Worm (Caenorhabditis elegans) whole organism, mixed stage, embryonic: Measurements from ENCODE around the gene C16D9.6.

Experiments
- blmp-1 ChIP-seq: fragments of 150-350 bp; optimal IDR thresholded peaks from 2 replicates; lab custom pipeline; 2014; ENCODE audit warnings: missing biosample characterization, missing genetic modification characterization
- ceh-39 ChIP-seq: fragments of 150-350 bp; optimal IDR thresholded peaks from 2 replicates; lab custom pipeline; 2014; ENCODE audit warnings: missing biosample characterization, missing genetic modification characterization
- ceh-43 ChIP-seq: fragments of 200-800 bp; sonication (Bioruptor generic); optimal IDR thresholded peaks from 2 replicates; lab custom pipeline; 2018; ENCODE audit warnings: mild to moderate bottlenecking, missing genetic modification characterization, moderate library complexity, missing compliant biosample characterization
- ceh-83 ChIP-seq: fragments of 200-800 bp; sonication (Bioruptor generic); optimal IDR thresholded peaks from 2 replicates; lab custom pipeline; 2018; ENCODE audit warnings: mild to moderate bottlenecking, missing genetic modification characterization, missing compliant biosample characterization
- ces-1 ChIP-seq: fragments of 150-350 bp; optimal IDR thresholded peaks from 2 replicates; lab custom pipeline; 2014; ENCODE audit warnings: missing biosample characterization, missing genetic modification reagents, missing genetic modification characterization
- cnd-1 ChIP-seq: fragments of 200-800 bp; sonication (Bioruptor generic); optimal IDR thresholded peaks from 2 replicates; lab custom pipeline; 2018; ENCODE audit warnings: mild to moderate bottlenecking, missing genetic modification characterization, missing compliant biosample characterization
- drap-1 ChIP-seq: fragments of 200-800 bp; sonication (Bioruptor generic); optimal IDR thresholded peaks from 3 replicates; lab custom pipeline; 2018; ENCODE audit warnings: mild to moderate bottlenecking, missing genetic modification characterization, missing compliant biosample characterization
- elt-1 ChIP-seq: sonication (generic microtip); optimal IDR thresholded peaks from 2 replicates; lab custom pipeline; 2017; ENCODE audit warnings: missing genetic modification characterization, mild to moderate bottlenecking, missing compliant biosample characterization, antibody characterized with exemption, moderate library complexity, borderline replicate concordance; ENCODE audit not compliant: insufficient read depth
- elt-3 ChIP-seq: fragments of 150-350 bp; optimal IDR thresholded peaks from 2 replicates; lab custom pipeline; 2014; ENCODE audit warnings: missing biosample characterization, missing genetic modification characterization
- flh-1 ChIP-seq: fragments of 200-800 bp; sonication (Bioruptor generic); optimal IDR thresholded peaks from 2 replicates; lab custom pipeline; 2018; ENCODE audit warnings: mild to moderate bottlenecking, missing genetic modification characterization, moderate library complexity, missing compliant biosample characterization
- ham-2 ChIP-seq: fragments of 200-800 bp; sonication (Bioruptor generic); optimal IDR thresholded peaks from 2 replicates; lab custom pipeline; 2018; ENCODE audit warnings: mild to moderate bottlenecking, missing genetic modification characterization, missing compliant biosample characterization
- hlh-1 ChIP-seq: fragments of 150-350 bp; optimal IDR thresholded peaks from 2 replicates; lab custom pipeline; 2014; ENCODE audit warnings: missing biosample characterization, missing genetic modification reagents, missing genetic modification characterization
- lin-13 ChIP-seq: fragments of 150-350 bp; optimal IDR thresholded peaks from 2 replicates; lab custom pipeline; 2014; ENCODE audit warnings: missing biosample characterization, missing genetic modification characterization
- lin-32 ChIP-seq: fragments of 200-800 bp; sonication (Bioruptor generic); optimal IDR thresholded peaks from 2 replicates; lab custom pipeline; 2018; ENCODE audit warnings: mild to moderate bottlenecking, missing genetic modification characterization, missing compliant biosample characterization
- lsy-2 ChIP-seq: fragments of 150-350 bp; optimal IDR thresholded peaks from 2 replicates; lab custom pipeline; 2014; ENCODE audit warnings: missing biosample characterization, missing genetic modification characterization
- mab-5 ChIP-seq: fragments of 150-350 bp; optimal IDR thresholded peaks from 2 replicates; lab custom pipeline; 2014; ENCODE audit warnings: missing biosample characterization, missing genetic modification characterization
- mep-1 ChIP-seq: fragments of 150-350 bp; optimal IDR thresholded peaks from 2 replicates; lab custom pipeline; 2017; ENCODE audit warnings: missing biosample characterization, missing genetic modification reagents, missing genetic modification characterization, inconsistent platforms
- mls-2 ChIP-seq: sonication (generic microtip); optimal IDR thresholded peaks from 2 replicates; lab custom pipeline; 2016; ENCODE audit warnings: mild to moderate bottlenecking, missing genetic modification characterization, moderate library complexity, missing compliant biosample characterization
- nhr-12 ChIP-seq: fragments of 150-350 bp; optimal IDR thresholded peaks from 2 replicates; lab custom pipeline; 2014; ENCODE audit warnings: missing biosample characterization, missing genetic modification characterization
- nhr-2 ChIP-seq: fragments of 150-350 bp; optimal IDR thresholded peaks from 2 replicates; lab custom pipeline; 2014; ENCODE audit warnings: missing biosample characterization, missing genetic modification characterization
- nhr-237 ChIP-seq: fragments of 150-350 bp; optimal IDR thresholded peaks from 2 replicates; lab custom pipeline; 2014; ENCODE audit warnings: missing biosample characterization, missing genetic modification characterization
- nhr-76 ChIP-seq: sonication (generic microtip); optimal IDR thresholded peaks from 2 replicates; lab custom pipeline; 2017; ENCODE audit warnings: missing biosample characterization, missing genetic modification characterization
- pha-4 ChIP-seq: fragments of 150-350 bp; optimal IDR thresholded peaks from 2 replicates; lab custom pipeline; 2018; ENCODE audit warnings: missing biosample characterization, missing genetic modification reagents, missing genetic modification characterization
- sem-2 ChIP-seq: fragments of 200-800 bp; sonication (Bioruptor generic); optimal IDR thresholded peaks from 2 replicates; lab custom pipeline; 2018; ENCODE audit warnings: mild to moderate bottlenecking, missing genetic modification characterization, missing compliant biosample characterization
- snpc-4 ChIP-seq: fragments of 150-350 bp; optimal IDR thresholded peaks from 2 replicates; lab custom pipeline; 2014; ENCODE audit warnings: missing biosample characterization, missing genetic modification characterization
- sptf-1 ChIP-seq: sonication (generic microtip); optimal IDR thresholded peaks from 2 replicates; lab custom pipeline; 2017; ENCODE audit warnings: mild to moderate bottlenecking, missing genetic modification characterization, moderate library complexity, missing compliant biosample characterization
- tbx-8 ChIP-seq: fragments of 200-800 bp; sonication (Bioruptor generic); optimal IDR thresholded peaks from 2 replicates; lab custom pipeline; 2018; ENCODE audit warnings: mild to moderate bottlenecking, missing genetic modification characterization, moderate library complexity, missing compliant biosample characterization
- unc-120 ChIP-seq: sonication (generic microtip); optimal IDR thresholded peaks from 2 replicates; lab custom pipeline; 2017; ENCODE audit warnings: missing genetic modification characterization, missing compliant biosample characterization; ENCODE audit not compliant: poor library complexity, severe bottlenecking
- unc-39 ChIP-seq: fragments of 150-350 bp; optimal IDR thresholded peaks from 2 replicates; lab custom pipeline; 2014; ENCODE audit warnings: missing biosample characterization, missing genetic modification characterization
- unc-62 ChIP-seq: fragments of 150-350 bp; optimal IDR thresholded peaks from 2 replicates; lab custom pipeline; 2014; ENCODE audit warnings: missing biosample characterization, missing genetic modification reagents, missing genetic modification characterization
- zip-8 ChIP-seq: fragments of 150-350 bp; optimal IDR thresholded peaks from 2 replicates; lab custom pipeline; 2014; ENCODE audit warnings: missing biosample characterization, missing genetic modification characterization
- ztf-11 ChIP-seq: fragments of 150-350 bp; optimal IDR thresholded peaks from 2 replicates; lab custom pipeline; 2014; ENCODE audit warnings: missing biosample characterization, missing genetic modification characterization

The C16D9.6 gene

ce11 chrV:8254973-8255372 is 4.9 kb upstream of the C16D9.6 start:
- TF ChIP-seq zip-8 (tag; lab: Kevin White, UChicago) (peak; percentile 74), blmp-1 (tag; lab: Kevin White, UChicago) (peak; percentile 50), ceh-43 (GFP tag; lab: Kevin White, UChicago) (no peak)
- TF ChIP-seq, all 35 proteins: peak for 2

- TF ChIP-seq ces-1 (GFP tag; lab: Kevin White, UChicago): peak; percentile 99
- TF ChIP-seq snpc-4: no peak
Observed at ce11 chrV:8253946-8254345, 3.8 kb upstream of the C16D9.6 start.

- TF ChIP-seq unc-62: peak; percentile 84
- peak; percentile 15 for TF ChIP-seq hlh-1 (tag; lab: Kevin White, UChicago)
- TF ChIP-seq mep-1 (tag; lab: Kevin White, UChicago): no peak
- peak; percentile 53 for TF ChIP-seq mab-5 (tag; lab: Kevin White, UChicago)
- no peak for TF ChIP-seq sem-2
- TF ChIP-seq pha-4 (tag; lab: Kevin White, UChicago): no peak
- TF ChIP-seq blmp-1 (tag; lab: Kevin White, UChicago): no peak
Observed at ce11 chrV:8252532-8252931, 2.4 kb upstream of the C16D9.6 start.

ce11 chrV:8251075-8251474 is 967 bp upstream of the C16D9.6 start:
- TF ChIP-seq hlh-1 (tag; lab: Kevin White, UChicago) (no peak), ham-2 (no peak), mls-2 (no peak), sptf-1 (tag; lab: Kevin White, UChicago) (no peak), nhr-12 (tag; lab: Kevin White, UChicago) (no peak), nhr-2 (tag; lab: Kevin White, UChicago) (no peak), zip-8 (tag; lab: Kevin White, UChicago) (no peak), unc-120 (tag; lab: Kevin White, UChicago) (no peak), lin-13 (tag; lab: Kevin White, UChicago) (no peak), cnd-1 (tag; lab: Kevin White, UChicago) (no peak), ceh-83 (no peak), flh-1 (no peak), ceh-39 (tag; lab: Kevin White, UChicago) (no peak), snpc-4 (no peak), elt-3 (tag; lab: Kevin White, UChicago) (no peak), tbx-8 (no peak), unc-39 (tag; lab: Kevin White, UChicago) (no peak)

- no peak for TF ChIP-seq ces-1 (GFP tag; lab: Kevin White, UChicago)
- TF ChIP-seq elt-1 (tag; lab: Kevin White, UChicago): no peak
- TF ChIP-seq ztf-11: no peak
- TF ChIP-seq ceh-83: peak; percentile 71
- no peak for TF ChIP-seq mab-5 (tag; lab: Kevin White, UChicago)
- TF ChIP-seq ceh-43 (GFP tag; lab: Kevin White, UChicago): no peak
- TF ChIP-seq lsy-2 (tag; lab: Kevin White, UChicago): no peak
- TF ChIP-seq drap-1 (GFP tag; lab: Kevin White, UChicago): no peak
- TF ChIP-seq mls-2: no peak
- peak; percentile 43 for TF ChIP-seq hlh-1 (tag; lab: Kevin White, UChicago)
Observed at ce11 chrV:8247311-8248105, 2.6 kb downstream of the C16D9.6 start.

- TF ChIP-seq snpc-4 (no peak), lin-32 (GFP tag; lab: Kevin White, UChicago) (no peak), unc-120 (tag; lab: Kevin White, UChicago) (no peak), nhr-237 (tag; lab: Kevin White, UChicago) (no peak), blmp-1 (tag; lab: Kevin White, UChicago) (no peak), nhr-76 (tag; lab: Kevin White, UChicago) (no peak), cnd-1 (tag; lab: Kevin White, UChicago) (no peak), drap-1 (GFP tag; lab: Kevin White, UChicago) (no peak), mls-2 (no peak), ham-2 (no peak), zip-8 (tag; lab: Kevin White, UChicago) (no peak), ces-1 (GFP tag; lab: Kevin White, UChicago) (no peak), ceh-83 (no peak), ceh-39 (tag; lab: Kevin White, UChicago) (no peak), nhr-12 (tag; lab: Kevin White, UChicago) (no peak), mab-5 (tag; lab: Kevin White, UChicago) (no peak), lsy-2 (tag; lab: Kevin White, UChicago) (no peak), ztf-11 (no peak), tbx-8 (no peak)
Observed at ce11 chrV:8245457-8245856, 4.7 kb downstream of the C16D9.6 start, which contains the start of gene C16D9.5. TSS of gene C16D9.5 (minus strand) at chrV:8245557.
